Worm (Caenorhabditis elegans) whole organism, L1 larva: ENCODE results near the gene nkb-2.

ENCODE experiments used
- aha-1 ChIP-seq: fragments of 150-350 bp; optimal IDR thresholded peaks from 2 replicates; lab custom pipeline; 2014; ENCODE audit warnings: missing biosample characterization, missing genetic modification characterization
- fkh-10 ChIP-seq: sonication (generic microtip); optimal IDR thresholded peaks from 2 replicates; lab custom pipeline; 2017; ENCODE audit warnings: missing biosample characterization, missing genetic modification reagents, missing genetic modification characterization
- lin-35 ChIP-seq, 2 experiments: fragments of 150-350 bp; optimal IDR thresholded peaks; 2 replicates each; lab custom pipeline; 2014; ENCODE audit warnings: missing biosample characterization in 2 of 2, missing genetic modification characterization in 2 of 2, missing genetic modification reagents in 2 of 2
- nhr-20 ChIP-seq: sonication (generic microtip); optimal IDR thresholded peaks from 2 replicates; lab custom pipeline; 2016; ENCODE audit warnings: mild to moderate bottlenecking, missing genetic modification characterization, missing compliant biosample characterization
- nhr-237 ChIP-seq: fragments of 150-350 bp; optimal IDR thresholded peaks from 2 replicates; lab custom pipeline; 2014; ENCODE audit warnings: missing biosample characterization, missing genetic modification characterization
- nhr-28 ChIP-seq: fragments of 150-350 bp; optimal IDR thresholded peaks from 2 replicates; lab custom pipeline; 2014; ENCODE audit warnings: missing biosample characterization, missing genetic modification characterization
- nhr-76 ChIP-seq: sonication (generic microtip); optimal IDR thresholded peaks from 2 replicates; lab custom pipeline; 2017; ENCODE audit warnings: missing biosample characterization, missing genetic modification characterization
- nhr-77 ChIP-seq: fragments of 150-350 bp; optimal IDR thresholded peaks from 2 replicates; lab custom pipeline; 2014; ENCODE audit warnings: missing biosample characterization, missing genetic modification characterization
- nhr-90 ChIP-seq: sonication (generic microtip); optimal IDR thresholded peaks from 2 replicates; lab custom pipeline; 2016; ENCODE audit warnings: mild to moderate bottlenecking, missing genetic modification characterization, missing compliant biosample characterization; ENCODE audit not compliant: poor library complexity

- TF ChIP-seq nhr-28 (tag; lab: Kevin White, UChicago) (no peak), lin-35 (GFP tag; optimal IDR thresholded peaks at IDR 0.05; lab: Kevin White, UChicago) (no peak), nhr-90 (tag; lab: Kevin White, UChicago) (no peak), nhr-20 (no peak), nhr-76 (tag; lab: Kevin White, UChicago) (no peak), nhr-77 (no peak), aha-1 (tag; lab: Kevin White, UChicago) (no peak), fkh-10 (no peak), nhr-237 (tag; lab: Kevin White, UChicago) (no peak)
These were observed 24.3 kb downstream of the nkb-2 start, which contains the start of gene ptr-14 for ce11 chrIV:10614918-10615477.
